Worm (Caenorhabditis elegans): ENCODE results near the gene F09E5.14.
A peak's percentile ranks its signal among the peaks of the same experiment; 100 is the strongest.

F09E5.14 gene

ce11 chrII:5389831-5390323 is 45.2 kb upstream of the F09E5.14 start, which contains the start of gene ndx-6 (continued):
- TF ChIP-seq ces-1 (GFP tag; optimal IDR thresholded peaks at IDR 0.05) (no peak), ctbp-1 (GFP tag; IDR thresholded peaks at IDR 0.05) (0 out of 2 replicates have a peak, but pooled peaks have one; percentile 23), nhr-77 (tag; optimal IDR thresholded peaks at IDR 0.05) (peak; percentile 88), tra-1 (GFP tag; IDR thresholded peaks at IDR 0.05) (no peak), Y48G9A.11 (GFP tag; IDR thresholded peaks at IDR 0.05) (no peak), mes-2 (tag; optimal IDR thresholded peaks at IDR 0.05; ENCODE audit: poor library complexity, severe bottlenecking) (peak; percentile 91), rbr-2 (tag; optimal IDR thresholded peaks at IDR 0.05) (peak; percentile 75), Y5F2A.4 (GFP tag; optimal IDR thresholded peaks at IDR 0.05) (no peak), spr-1 (tag; optimal IDR thresholded peaks at IDR 0.05) (peak; percentile 66), mdt-29 (GFP tag; IDR thresholded peaks at IDR 0.05) (no peak), snpc-4 (tag; optimal IDR thresholded peaks at IDR 0.05) (no peak), ZK546.5 (tag; optimal IDR thresholded peaks at IDR 0.05) (no peak), dpl-1 (GFP tag; optimal IDR thresholded peaks at IDR 0.05) (peak; percentile 99), pha-4 (GFP tag; IDR thresholded peaks at IDR 0.05) (no peak; the same call in 1 of the 2 replicates), pha-4 (tag; optimal IDR thresholded peaks at IDR 0.05) (peak; percentile 64), mdl-1 (tag; optimal IDR thresholded peaks at IDR 0.05) (peak in 1 of 2 experiments; percentile 27), vab-7 (GFP tag; IDR thresholded peaks at IDR 0.05) (no peak), egl-43 (GFP tag; IDR thresholded peaks at IDR 0.05) (peak; percentile 24; the same call in 1 of the 2 replicates), daf-19 (GFP tag; conservative IDR thresholded peaks at IDR 0.05) (peak; percentile 53; the same call in 1 of the 2 replicates), arid-1 (GFP tag; conservative IDR thresholded peaks at IDR 0.05) (peak; percentile 62; the same call in 1 of the 2 replicates), lin-39 (tag; optimal IDR thresholded peaks at IDR 0.05) (no peak), F26F4.8 (GFP tag; conservative IDR thresholded peaks at IDR 0.05) (no peak), egl-27 (tag; optimal IDR thresholded peaks at IDR 0.05) (no peak), lim-7 (GFP tag; IDR thresholded peaks at IDR 0.05) (no peak), fos-1 (tag; optimal IDR thresholded peaks at IDR 0.05) (no peak), ceh-28 (tag; optimal IDR thresholded peaks at IDR 0.05) (no peak), zip-11 (GFP tag; IDR thresholded peaks at IDR 0.05) (no peak), saeg-2 (GFP tag; IDR thresholded peaks at IDR 0.05) (no peak), lin-29 (GFP tag; IDR thresholded peaks at IDR 0.05) (0 out of 2 replicates have a peak, but pooled peaks have one; percentile 32), zfp-3 (GFP tag; conservative IDR thresholded peaks at IDR 0.05) (peak; percentile 60; the same call in 1 of the 2 replicates), nhr-25 (tag; optimal IDR thresholded peaks at IDR 0.05; ENCODE audit: borderline replicate concordance, insufficient read depth) (peak; percentile 76), ceh-20 (GFP tag; IDR thresholded peaks at IDR 0.05) (peak; percentile 58; the same call in 1 of the 2 replicates), nhr-28 (tag; optimal IDR thresholded peaks at IDR 0.05) (peak; percentile 49), ztf-7 (tag; optimal IDR thresholded peaks at IDR 0.05) (peak; percentile 43), spr-3 (GFP tag; optimal IDR thresholded peaks at IDR 0.05) (peak; percentile 18), ceh-32 (tag; optimal IDR thresholded peaks at IDR 0.05; ENCODE audit: poor library complexity) (no peak), hlh-11 (tag; optimal IDR thresholded peaks at IDR 0.05) (peak; percentile 72), lin-13 (GFP tag; optimal IDR thresholded peaks at IDR 0.05) (peak; percentile 64), unc-39 (tag; optimal IDR thresholded peaks at IDR 0.05) (no peak), lin-15B (tag; optimal IDR thresholded peaks at IDR 0.05) (peak; percentile 22), Y105C5A.15 (GFP tag; IDR thresholded peaks at IDR 0.05) (no peak), T26A8.4 (GFP tag; IDR thresholded peaks at IDR 0.05) (peak; percentile 74), fkh-10 (GFP tag; optimal IDR thresholded peaks at IDR 0.05) (no peak), unc-130 (GFP tag; optimal IDR thresholded peaks at IDR 0.05) (no peak), nhr-237 (tag; optimal IDR thresholded peaks at IDR 0.05) (no peak), F44E2.7 (GFP tag; IDR thresholded peaks at IDR 0.05) (no peak), zag-1 (tag; optimal IDR thresholded peaks at IDR 0.05) (no peak), lin-1 (GFP tag; IDR thresholded peaks at IDR 0.05) (no peak), dve-1 (tag; optimal IDR thresholded peaks at IDR 0.05; ENCODE audit: insufficient read depth) (peak; percentile 85), nhr-48 (tag; optimal IDR thresholded peaks at IDR 0.05) (peak; percentile 67), sdz-12 (GFP tag; optimal IDR thresholded peaks at IDR 0.05) (no peak)

All from whole organism, L4 larva.